Worm (Caenorhabditis elegans) whole organism, mixed stage, embryonic: ENCODE measurements around the gene sre-52.

Experiments
- M03D4.4 ChIP-seq: sonication (generic microtip); optimal IDR thresholded peaks from 2 replicates; lab custom pipeline; 2017; ENCODE audit warnings: mild to moderate bottlenecking, missing genetic modification characterization, missing compliant biosample characterization
- bed-3 ChIP-seq: fragments of 200-800 bp; sonication (Bioruptor generic); optimal IDR thresholded peaks from 3 replicates; lab custom pipeline; 2018; ENCODE audit warnings: mild to moderate bottlenecking, missing genetic modification characterization, moderate library complexity, missing compliant biosample characterization
- blmp-1 ChIP-seq: fragments of 150-350 bp; optimal IDR thresholded peaks from 2 replicates; lab custom pipeline; 2014; ENCODE audit warnings: missing biosample characterization, missing genetic modification characterization
- ces-1 ChIP-seq: fragments of 150-350 bp; optimal IDR thresholded peaks from 2 replicates; lab custom pipeline; 2014; ENCODE audit warnings: missing biosample characterization, missing genetic modification reagents, missing genetic modification characterization
- cnd-1 ChIP-seq: fragments of 200-800 bp; sonication (Bioruptor generic); optimal IDR thresholded peaks from 2 replicates; lab custom pipeline; 2018; ENCODE audit warnings: mild to moderate bottlenecking, missing genetic modification characterization, missing compliant biosample characterization
- drap-1 ChIP-seq: fragments of 200-800 bp; sonication (Bioruptor generic); optimal IDR thresholded peaks from 3 replicates; lab custom pipeline; 2018; ENCODE audit warnings: mild to moderate bottlenecking, missing genetic modification characterization, missing compliant biosample characterization
- elt-1 ChIP-seq: sonication (generic microtip); optimal IDR thresholded peaks from 2 replicates; lab custom pipeline; 2017; ENCODE audit warnings: missing genetic modification characterization, mild to moderate bottlenecking, missing compliant biosample characterization, antibody characterized with exemption, moderate library complexity, borderline replicate concordance; ENCODE audit not compliant: insufficient read depth
- elt-3 ChIP-seq: fragments of 150-350 bp; optimal IDR thresholded peaks from 2 replicates; lab custom pipeline; 2014; ENCODE audit warnings: missing biosample characterization, missing genetic modification characterization
- ham-2 ChIP-seq: fragments of 200-800 bp; sonication (Bioruptor generic); optimal IDR thresholded peaks from 2 replicates; lab custom pipeline; 2018; ENCODE audit warnings: mild to moderate bottlenecking, missing genetic modification characterization, missing compliant biosample characterization
- lin-13 ChIP-seq: fragments of 150-350 bp; optimal IDR thresholded peaks from 2 replicates; lab custom pipeline; 2014; ENCODE audit warnings: missing biosample characterization, missing genetic modification characterization
- lin-32 ChIP-seq: fragments of 200-800 bp; sonication (Bioruptor generic); optimal IDR thresholded peaks from 2 replicates; lab custom pipeline; 2018; ENCODE audit warnings: mild to moderate bottlenecking, missing genetic modification characterization, missing compliant biosample characterization
- lsy-2 ChIP-seq: fragments of 150-350 bp; optimal IDR thresholded peaks from 2 replicates; lab custom pipeline; 2014; ENCODE audit warnings: missing biosample characterization, missing genetic modification characterization
- mep-1 ChIP-seq: fragments of 150-350 bp; optimal IDR thresholded peaks from 2 replicates; lab custom pipeline; 2017; ENCODE audit warnings: missing biosample characterization, missing genetic modification reagents, missing genetic modification characterization, inconsistent platforms
- mls-2 ChIP-seq: sonication (generic microtip); optimal IDR thresholded peaks from 2 replicates; lab custom pipeline; 2016; ENCODE audit warnings: mild to moderate bottlenecking, missing genetic modification characterization, moderate library complexity, missing compliant biosample characterization
- nhr-12 ChIP-seq: fragments of 150-350 bp; optimal IDR thresholded peaks from 2 replicates; lab custom pipeline; 2014; ENCODE audit warnings: missing biosample characterization, missing genetic modification characterization
- nhr-2 ChIP-seq: fragments of 150-350 bp; optimal IDR thresholded peaks from 2 replicates; lab custom pipeline; 2014; ENCODE audit warnings: missing biosample characterization, missing genetic modification characterization
- nhr-28 ChIP-seq: fragments of 150-350 bp; optimal IDR thresholded peaks from 2 replicates; lab custom pipeline; 2014; ENCODE audit warnings: missing biosample characterization, missing genetic modification characterization
- nhr-76 ChIP-seq: sonication (generic microtip); optimal IDR thresholded peaks from 2 replicates; lab custom pipeline; 2017; ENCODE audit warnings: missing biosample characterization, missing genetic modification characterization
- pha-4 ChIP-seq: fragments of 150-350 bp; optimal IDR thresholded peaks from 2 replicates; lab custom pipeline; 2018; ENCODE audit warnings: missing biosample characterization, missing genetic modification reagents, missing genetic modification characterization
- sem-2 ChIP-seq: fragments of 200-800 bp; sonication (Bioruptor generic); optimal IDR thresholded peaks from 2 replicates; lab custom pipeline; 2018; ENCODE audit warnings: mild to moderate bottlenecking, missing genetic modification characterization, missing compliant biosample characterization
- sptf-1 ChIP-seq: sonication (generic microtip); optimal IDR thresholded peaks from 2 replicates; lab custom pipeline; 2017; ENCODE audit warnings: mild to moderate bottlenecking, missing genetic modification characterization, moderate library complexity, missing compliant biosample characterization
- unc-120 ChIP-seq: sonication (generic microtip); optimal IDR thresholded peaks from 2 replicates; lab custom pipeline; 2017; ENCODE audit warnings: missing genetic modification characterization, missing compliant biosample characterization; ENCODE audit not compliant: poor library complexity, severe bottlenecking
- unc-39 ChIP-seq: fragments of 150-350 bp; optimal IDR thresholded peaks from 2 replicates; lab custom pipeline; 2014; ENCODE audit warnings: missing biosample characterization, missing genetic modification characterization
- unc-62 ChIP-seq: fragments of 150-350 bp; optimal IDR thresholded peaks from 2 replicates; lab custom pipeline; 2014; ENCODE audit warnings: missing biosample characterization, missing genetic modification reagents, missing genetic modification characterization
- zip-8 ChIP-seq: fragments of 150-350 bp; optimal IDR thresholded peaks from 2 replicates; lab custom pipeline; 2014; ENCODE audit warnings: missing biosample characterization, missing genetic modification characterization
- ztf-11 ChIP-seq: fragments of 150-350 bp; optimal IDR thresholded peaks from 2 replicates; lab custom pipeline; 2014; ENCODE audit warnings: missing biosample characterization, missing genetic modification characterization

The sre-52 gene

DNA sequence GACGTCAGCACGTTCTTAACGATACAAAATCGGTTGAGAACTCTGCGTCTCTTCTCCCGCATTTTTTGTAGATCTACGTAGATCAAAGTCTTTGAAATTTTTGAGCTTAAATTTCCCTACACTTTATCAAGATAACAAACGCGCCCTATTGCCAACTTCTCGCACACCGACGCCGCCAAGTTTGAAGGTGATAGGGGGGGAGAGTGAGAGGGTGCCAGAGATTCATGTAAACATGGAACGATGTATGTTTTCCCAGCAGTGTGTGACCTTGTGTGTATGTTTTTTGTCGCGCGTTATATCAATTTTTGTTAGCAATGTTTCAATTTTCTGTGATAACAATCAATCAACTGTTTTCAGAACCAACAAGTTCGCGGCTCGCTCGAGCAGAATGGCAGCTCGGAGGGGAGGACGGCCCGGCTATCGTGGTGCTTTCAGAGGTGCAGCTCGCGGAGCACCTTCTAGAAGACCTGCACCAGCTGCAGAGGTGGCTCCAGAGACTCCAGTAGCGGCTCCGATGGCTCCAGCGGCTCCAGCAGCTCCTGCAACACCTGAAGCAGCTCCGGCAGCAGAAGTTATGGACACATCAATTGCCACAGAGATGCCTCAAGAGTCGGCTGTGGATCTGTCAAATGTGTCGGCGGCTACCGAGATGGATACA is 6.2 kb downstream of the sre-52 start:
- TF ChIP-seq ham-2 (GFP tag; lab: Kevin White, UChicago) = no peak
- TF ChIP-seq zip-8 (tag; lab: Kevin White, UChicago) = no peak
- TF ChIP-seq blmp-1 = no peak
- TF ChIP-seq lin-32 = no peak
- TF ChIP-seq lin-13 (tag; lab: Kevin White, UChicago) = no peak
- TF ChIP-seq ces-1 = no peak
- TF ChIP-seq cnd-1 (tag; lab: Kevin White, UChicago) = no peak

DNA sequence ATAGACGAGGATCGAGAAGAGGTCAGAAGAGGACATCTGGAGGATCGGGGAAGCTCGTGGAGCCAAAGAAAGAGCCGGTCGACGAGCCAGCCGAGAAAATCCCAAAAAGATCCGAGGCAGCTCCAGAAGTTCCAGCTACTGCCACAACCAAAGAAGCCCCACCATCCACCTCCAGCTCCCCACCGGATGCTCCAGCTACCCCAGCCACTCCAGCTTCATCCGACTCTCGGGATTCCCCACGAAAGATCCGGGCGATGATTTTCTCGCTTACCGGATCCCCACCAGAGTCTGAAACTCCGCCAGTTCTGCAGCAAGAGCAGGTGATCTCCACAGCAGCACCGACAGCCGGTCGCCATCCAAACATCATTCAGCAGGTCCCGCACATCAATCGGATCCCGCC is 7.4 kb downstream of the sre-52 start:
- TF ChIP-seq nhr-12 (tag; lab: Kevin White, UChicago) = no peak
- TF ChIP-seq nhr-2 (tag; lab: Kevin White, UChicago) = no peak
- no peak for TF ChIP-seq bed-3 (GFP tag; lab: Kevin White, UChicago)
- TF ChIP-seq drap-1 = no peak
- no peak for TF ChIP-seq ces-1
- no peak for TF ChIP-seq unc-62 (GFP tag; lab: Kevin White, UChicago)
- no peak for TF ChIP-seq mls-2
- TF ChIP-seq mep-1 (tag; lab: Kevin White, UChicago) = no peak
- no peak for TF ChIP-seq unc-120 (tag; lab: Kevin White, UChicago)
- TF ChIP-seq elt-1 (tag; lab: Kevin White, UChicago) = no peak
- TF ChIP-seq sptf-1 (tag; lab: Kevin White, UChicago) = no peak

DNA sequence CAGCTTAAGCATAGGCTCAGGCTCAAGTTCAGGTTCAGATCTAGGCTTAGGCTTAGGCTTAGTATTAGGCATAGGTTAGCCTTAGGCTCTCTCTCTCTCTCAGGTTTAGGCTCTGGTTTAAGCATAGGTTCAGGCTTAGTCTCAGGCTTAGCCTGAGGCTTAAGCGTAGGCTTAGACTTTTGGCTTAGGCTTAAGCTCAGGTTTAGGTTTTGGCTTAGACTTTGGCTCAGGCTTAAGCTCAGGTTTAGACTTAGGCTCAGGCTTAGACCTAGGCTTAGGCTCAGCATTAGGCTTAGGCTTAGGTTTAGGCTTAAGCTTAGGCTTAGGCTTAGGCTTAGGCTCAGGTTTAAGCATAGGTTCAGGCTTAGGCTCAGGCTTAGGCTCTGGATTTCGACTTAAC is 8.2 kb downstream of the sre-52 start:
- TF ChIP-seq M03D4.4 (tag; lab: Kevin White, UChicago) = no peak
- no peak for TF ChIP-seq unc-39 (tag; lab: Kevin White, UChicago)
- TF ChIP-seq drap-1 = no peak
- peak; percentile 30 for TF ChIP-seq ham-2 (GFP tag; lab: Kevin White, UChicago)
- TF ChIP-seq nhr-28 (tag; lab: Kevin White, UChicago) = no peak
- no peak for TF ChIP-seq nhr-12 (tag; lab: Kevin White, UChicago)

DNA sequence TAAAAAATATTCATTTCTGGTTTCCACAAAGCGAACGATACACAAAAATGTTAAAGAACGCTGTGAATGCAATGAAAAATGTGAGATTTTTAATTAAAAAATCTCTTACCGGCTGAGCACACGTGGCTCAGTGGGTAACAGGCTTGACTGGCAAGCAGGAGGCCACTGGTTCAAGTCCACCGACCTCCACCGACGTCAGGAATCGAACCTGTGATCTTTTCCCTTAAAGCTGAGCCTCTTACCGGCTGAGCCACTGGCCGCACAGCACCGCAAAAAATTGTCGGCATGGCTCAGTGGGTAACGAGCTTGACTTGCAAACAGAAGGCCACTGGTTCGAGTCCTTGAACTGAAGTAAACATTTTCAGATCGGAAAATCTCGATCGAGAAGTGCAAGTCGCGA is 9.3 kb downstream of the sre-52 start, which contains the start of gene C44C11.6:
C44C11.6 (plus strand) TSS at position 23 of the 400 bp plus-strand sequence.
- TF ChIP-seq mls-2 (no peak), nhr-76 (tag; lab: Kevin White, UChicago) (no peak), nhr-12 (tag; lab: Kevin White, UChicago) (no peak)

DNA sequence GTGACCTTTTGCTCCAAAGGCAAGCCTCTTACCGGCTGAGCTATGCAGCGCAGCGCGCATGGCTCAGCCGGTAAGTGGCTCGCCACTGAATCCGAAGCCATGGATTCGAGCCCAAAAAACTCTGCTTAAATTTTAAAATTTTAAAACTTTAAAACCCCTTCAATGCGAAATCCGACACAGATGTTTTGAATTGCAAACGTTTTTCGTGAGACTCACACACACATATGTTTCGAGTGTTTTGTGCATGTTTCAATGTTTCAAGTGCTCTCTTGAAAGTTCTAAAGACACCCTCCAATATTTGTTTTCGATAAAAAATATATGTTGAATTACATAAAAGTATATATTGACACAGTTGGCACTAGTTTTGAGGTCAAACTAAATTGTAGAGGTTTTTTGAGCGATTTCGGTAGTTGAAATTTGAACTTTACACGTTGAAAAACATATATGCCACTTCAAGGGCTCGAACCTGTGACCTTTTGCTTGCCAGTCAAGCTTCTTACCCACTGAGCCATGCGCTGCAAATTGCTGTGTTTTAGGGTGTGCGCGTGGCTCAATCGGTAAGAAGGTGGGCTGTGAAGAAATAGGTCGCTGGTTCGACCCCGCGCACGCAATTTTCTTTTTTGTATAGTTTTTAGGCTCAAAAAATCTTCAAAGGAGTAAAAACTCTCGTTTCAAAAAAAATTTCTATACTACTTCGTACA is 10.9 kb downstream of the sre-52 start:
- TF ChIP-seq sptf-1 (tag; lab: Kevin White, UChicago) (no peak), mep-1 (tag; lab: Kevin White, UChicago) (no peak), M03D4.4 (tag; lab: Kevin White, UChicago) (no peak), lsy-2 (tag; lab: Kevin White, UChicago) (no peak), elt-3 (tag; lab: Kevin White, UChicago) (no peak), lin-13 (tag; lab: Kevin White, UChicago) (no peak), unc-120 (tag; lab: Kevin White, UChicago) (no peak), sem-2 (GFP tag; lab: Kevin White, UChicago) (no peak), ztf-11 (tag; lab: Kevin White, UChicago) (no peak), nhr-76 (tag; lab: Kevin White, UChicago) (no peak), lin-32 (no peak)

DNA sequence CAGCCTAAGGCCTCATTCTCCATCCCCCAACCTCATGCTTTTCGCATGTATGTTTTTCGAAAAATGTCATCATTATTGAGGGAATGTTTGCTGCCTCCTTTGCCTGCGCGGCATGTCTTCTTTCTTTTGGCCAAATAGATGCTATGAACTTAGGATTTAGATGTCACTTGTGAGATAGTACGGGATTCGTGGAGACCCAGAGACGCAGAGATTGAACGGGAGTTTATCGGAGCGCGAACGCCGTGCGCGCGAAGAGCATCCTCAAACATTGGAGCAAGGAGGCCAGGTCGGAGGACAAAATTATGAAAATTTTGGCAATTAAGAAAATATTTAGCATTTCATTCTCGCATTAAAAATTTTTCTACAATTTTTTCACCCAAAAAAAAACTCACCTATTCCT is 13.4 kb downstream of the sre-52 start:
- TF ChIP-seq pha-4 (tag; lab: Kevin White, UChicago) (peak; percentile 29), sptf-1 (tag; lab: Kevin White, UChicago) (no peak), unc-120 (tag; lab: Kevin White, UChicago) (peak; percentile 18)
